Worm (Caenorhabditis elegans): ENCODE results near the gene C05D11.1.

Gene C05D11.1

DNA sequence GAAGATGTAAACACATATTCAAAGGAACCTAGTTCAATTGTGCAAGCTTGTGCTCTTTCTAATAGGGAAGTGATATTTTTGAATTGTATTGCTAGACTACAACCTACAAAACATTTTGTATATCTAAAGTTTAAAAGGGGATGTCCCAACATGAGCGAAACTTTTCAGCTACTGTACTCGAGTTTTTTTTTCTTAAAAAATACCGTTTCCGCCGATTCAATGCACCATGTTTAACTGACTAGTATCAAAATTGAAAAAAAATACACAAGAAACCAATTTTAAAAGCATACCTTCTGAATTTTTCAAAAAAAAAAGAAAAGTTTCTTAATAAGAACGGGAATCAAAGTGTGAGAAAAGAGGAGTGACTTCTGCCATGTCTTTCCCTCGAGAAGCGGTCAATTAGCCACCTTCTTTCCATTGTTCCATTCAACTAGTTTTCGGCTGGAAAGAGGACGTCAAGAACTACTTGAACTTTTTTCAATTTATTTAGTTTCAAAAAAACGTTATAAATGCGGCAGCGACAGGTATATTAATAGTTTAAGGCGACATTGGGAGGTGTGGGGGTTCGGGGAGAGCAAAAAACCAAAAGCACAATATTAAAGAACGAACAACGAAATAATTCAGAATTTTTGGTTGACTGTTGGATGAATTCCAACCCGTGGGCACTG lies 21.0 kb upstream of the C05D11.1 start, which contains the start of gene nas-4:
TSS of gene nas-4 (minus strand) at position 351 of the 668 bp plus-strand sequence.
- peak; percentile 43; the same call in 1 of the 2 replicates for TF ChIP-seq hmg-1.1 (GFP tag; IDR thresholded peaks at IDR 0.05)
- TF ChIP-seq nhr-102 (tag; optimal IDR thresholded peaks at IDR 0.05): peak; percentile 67
- TF ChIP-seq lin-38 (GFP tag; IDR thresholded peaks at IDR 0.05): peak; percentile 24; the same call in 1 of the 2 replicates
- 0 out of 2 replicates have a peak, but pooled peaks have one; percentile 18 for TF ChIP-seq arid-1 (GFP tag; conservative IDR thresholded peaks at IDR 0.05)
- TF ChIP-seq tag-97 (GFP tag; IDR thresholded peaks at IDR 0.05): no peak
- TF ChIP-seq gei-8 (GFP tag; optimal IDR thresholded peaks at IDR 0.05): peak; percentile 0
- peak; percentile 41 for TF ChIP-seq mes-2 (tag; optimal IDR thresholded peaks at IDR 0.05; ENCODE audit: poor library complexity, severe bottlenecking)
- TF ChIP-seq unc-62 (GFP tag; optimal IDR thresholded peaks at IDR 0.05 in 1 of 2): peak in 1 of 2 experiments; percentile 56
- no peak for TF ChIP-seq unc-62 (tag; optimal IDR thresholded peaks at IDR 0.05)
- peak; percentile 41 for TF ChIP-seq nhr-48 (tag; optimal IDR thresholded peaks at IDR 0.05)
- TF ChIP-seq nhr-28 (tag; optimal IDR thresholded peaks at IDR 0.05): no peak
- TF ChIP-seq Y75B8A.6 (GFP tag; IDR thresholded peaks at IDR 0.05): no peak
- peak; percentile 70 for TF ChIP-seq nhr-10 (tag; optimal IDR thresholded peaks at IDR 0.05)
- no peak for TF ChIP-seq zip-2 (tag; optimal IDR thresholded peaks at IDR 0.05)
- TF ChIP-seq dmd-6 (GFP tag; IDR thresholded peaks at IDR 0.05): peak; percentile 19; the same call in 1 of the 2 replicates
- peak; percentile 32 for TF ChIP-seq dve-1 (tag; optimal IDR thresholded peaks at IDR 0.05; ENCODE audit: insufficient read depth)
- TF ChIP-seq pha-4 (GFP tag; IDR thresholded peaks at IDR 0.05): no peak
- TF ChIP-seq pha-4 (tag; optimal IDR thresholded peaks at IDR 0.05): no peak
- TF ChIP-seq spr-1 (tag; optimal IDR thresholded peaks at IDR 0.05): peak; percentile 40
- TF ChIP-seq hlh-11 (tag; optimal IDR thresholded peaks at IDR 0.05): peak; percentile 13
- 0 out of 2 replicates have a peak, but pooled peaks have one; percentile 36 for TF ChIP-seq lim-7 (GFP tag; IDR thresholded peaks at IDR 0.05)
- TF ChIP-seq mdt-29 (GFP tag; IDR thresholded peaks at IDR 0.05): peak; percentile 35; the same call in 1 of the 2 replicates
- TF ChIP-seq madf-9 (GFP tag; conservative IDR thresholded peaks at IDR 0.05): no peak
- TF ChIP-seq fos-1 (tag; optimal IDR thresholded peaks at IDR 0.05): peak; percentile 28
- TF ChIP-seq ama-1 (optimal IDR thresholded peaks at IDR 0.05): peak; percentile 77
- no peak for TF ChIP-seq egl-27 (tag; optimal IDR thresholded peaks at IDR 0.05)
- TF ChIP-seq F44E2.7 (GFP tag; IDR thresholded peaks at IDR 0.05): no peak
- TF ChIP-seq mep-1 (tag; optimal IDR thresholded peaks at IDR 0.05): peak; percentile 71

DNA sequence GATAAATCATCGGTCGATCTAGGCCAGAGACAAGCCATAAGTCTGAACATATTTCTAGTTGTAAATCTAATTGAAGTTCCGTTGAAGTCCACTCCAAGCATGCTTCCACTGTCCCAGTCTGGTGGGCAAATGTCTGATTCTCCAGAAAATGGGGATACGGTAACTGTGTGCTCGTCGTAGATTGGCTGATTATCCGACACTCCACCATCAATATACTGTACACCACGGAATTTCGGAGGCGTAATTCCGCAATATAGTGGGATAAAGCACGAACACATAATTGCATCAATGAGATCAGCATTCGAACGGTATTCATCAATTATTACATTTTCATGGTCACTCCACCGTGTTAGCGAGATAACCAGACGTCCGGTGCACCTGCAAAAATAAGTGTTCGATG lies 18.2 kb upstream of the C05D11.1 start:
- TF ChIP-seq mxl-3 (GFP tag; optimal IDR thresholded peaks at IDR 0.05) (peak; percentile 6), aha-1 (tag) (peak; percentile 40), ztf-7 (tag; optimal IDR thresholded peaks at IDR 0.05) (no peak)

DNA sequence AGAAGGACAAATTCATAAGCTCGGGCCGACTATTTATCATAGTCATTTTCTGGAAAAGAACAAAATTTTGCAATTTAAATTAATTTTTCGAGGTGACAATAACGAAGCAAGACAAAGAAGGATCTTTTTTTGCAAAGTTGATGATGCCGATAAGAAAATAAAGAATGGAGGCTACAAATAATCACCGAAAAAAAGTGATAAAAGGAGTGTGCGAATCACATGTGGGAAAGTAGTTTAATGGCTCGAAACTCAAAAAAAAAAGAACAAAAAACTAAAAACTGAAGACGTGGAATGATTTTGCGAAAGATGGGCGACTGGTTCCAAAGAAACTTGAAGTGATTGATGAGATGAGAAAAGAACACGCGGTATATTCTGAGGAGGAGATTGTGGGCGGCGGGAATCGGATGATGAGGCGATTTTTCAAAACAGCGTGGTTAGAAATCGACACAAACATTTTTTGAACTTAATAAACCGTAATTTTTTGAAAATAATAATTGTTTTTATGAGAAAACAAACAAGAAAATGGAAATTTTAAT lies 16.9 kb upstream of the C05D11.1 start, which contains the start of gene atgl-1:
TSS of gene atgl-1 (minus strand) at position 51 of the 536 bp plus-strand sequence.
- TF ChIP-seq dmd-8 (GFP tag; IDR thresholded peaks at IDR 0.05) (no peak), zip-11 (GFP tag; IDR thresholded peaks at IDR 0.05) (no peak), F37D6.2 (tag; optimal IDR thresholded peaks at IDR 0.05) (no peak), D1046.2 (GFP tag; IDR thresholded peaks at IDR 0.05) (no peak), rbr-2 (tag; optimal IDR thresholded peaks at IDR 0.05) (no peak), mdl-1 (tag; optimal IDR thresholded peaks at IDR 0.05) (peak in 1 of 2 experiments; percentile 38), gei-8 (GFP tag; optimal IDR thresholded peaks at IDR 0.05) (no peak), zag-1 (tag; optimal IDR thresholded peaks at IDR 0.05) (no peak), Y5F2A.4 (GFP tag; optimal IDR thresholded peaks at IDR 0.05) (no peak), arid-1 (GFP tag; conservative IDR thresholded peaks at IDR 0.05) (no peak), unc-62 (GFP tag; optimal IDR thresholded peaks at IDR 0.05 in 1 of 2) (no peak), unc-62 (tag; optimal IDR thresholded peaks at IDR 0.05) (no peak), zfp-3 (GFP tag; conservative IDR thresholded peaks at IDR 0.05) (no peak), ceh-82 (tag; optimal IDR thresholded peaks at IDR 0.05) (no peak), tra-1 (GFP tag; IDR thresholded peaks at IDR 0.05) (no peak), attf-4 (tag; optimal IDR thresholded peaks at IDR 0.05) (no peak), mdt-29 (GFP tag; IDR thresholded peaks at IDR 0.05) (no peak), hif-1 (tag; optimal IDR thresholded peaks at IDR 0.05) (no peak), dmd-9 (GFP tag; IDR thresholded peaks at IDR 0.05) (no peak), pha-4 (GFP tag; IDR thresholded peaks at IDR 0.05) (no peak), pha-4 (tag; optimal IDR thresholded peaks at IDR 0.05) (no peak), daf-16 (GFP tag; optimal IDR thresholded peaks at IDR 0.05) (no peak), daf-16 (tag; optimal IDR thresholded peaks at IDR 0.05) (peak; percentile 15), R02D3.7 (tag; optimal IDR thresholded peaks at IDR 0.05) (no peak)

Data from whole organism, L4 larva.